Fruit fly (Drosophila melanogaster) whole organism, prepupa: ENCODE measurements around the gene Prosbeta4.
A peak's percentile ranks its signal among the peaks of the same experiment; 100 is the strongest.

Source experiments
- Blimp-1 ChIP-seq: fragments of 200-800 bp; sonication (Bioruptor generic); optimal IDR thresholded peaks from 3 replicates; lab custom pipeline; 2017; ENCODE audit warnings: missing biosample characterization, missing genetic modification characterization, mild to moderate bottlenecking, moderate library complexity, missing genetic modification reagents
- CG10669 ChIP-seq: fragments of 200-800 bp; sonication (Bioruptor generic); optimal IDR thresholded peaks from 3 replicates; lab custom pipeline; 2018; ENCODE audit warnings: missing biosample characterization, mild to moderate bottlenecking, missing genetic modification characterization, moderate library complexity
- CG11294 ChIP-seq: fragments of 200-800 bp; sonication (Bioruptor generic); IDR thresholded peaks from 2 replicates; pipeline ENCODE4 v1.3.6; 2022; ENCODE audit warnings: missing biosample characterization, missing genetic modification characterization
- CG11762 ChIP-seq: fragments of 200-800 bp; sonication (Bioruptor generic); optimal IDR thresholded peaks from 3 replicates; lab custom pipeline; 2016; ENCODE audit warnings: missing biosample characterization, missing genetic modification characterization; ENCODE audit not compliant: insufficient read depth
- CG1621 ChIP-seq: fragments of 200-800 bp; sonication (Bioruptor generic); optimal IDR thresholded peaks from 3 replicates; lab custom pipeline; 2018; ENCODE audit warnings: missing biosample characterization, mild to moderate bottlenecking, missing genetic modification characterization
- CG16779 ChIP-seq: fragments of 200-800 bp; sonication (Bioruptor generic); optimal IDR thresholded peaks from 3 replicates; lab custom pipeline; 2017; ENCODE audit warnings: missing biosample characterization, mild to moderate bottlenecking, missing genetic modification characterization
- CG31627 ChIP-seq: fragments of 200-800 bp; sonication (Bioruptor generic); optimal IDR thresholded peaks from 3 replicates; lab custom pipeline; 2016; ENCODE audit warnings: missing biosample characterization, missing genetic modification characterization
- CG32006 ChIP-seq: fragments of 200-800 bp; sonication (Bioruptor generic); optimal IDR thresholded peaks from 3 replicates; lab custom pipeline; 2017; ENCODE audit warnings: missing biosample characterization, mild to moderate bottlenecking, missing genetic modification characterization
- CG3919 ChIP-seq: fragments of 200-800 bp; sonication (Bioruptor generic); optimal IDR thresholded peaks from 3 replicates; lab custom pipeline; 2016; ENCODE audit warnings: missing biosample characterization, missing genetic modification characterization
- CG4318 ChIP-seq: fragments of 200-800 bp; sonication (Bioruptor generic); optimal IDR thresholded peaks from 3 replicates; lab custom pipeline; 2017; ENCODE audit warnings: missing biosample characterization, mild to moderate bottlenecking, missing genetic modification characterization
- CG6163 ChIP-seq: fragments of 200-800 bp; sonication (Bioruptor generic); IDR thresholded peaks from 3 replicates; pipeline ENCODE4 v1.3.6; 2022; ENCODE audit warnings: missing biosample characterization, missing genetic modification characterization
- CG6276 ChIP-seq: fragments of 200-800 bp; sonication (Bioruptor generic); optimal IDR thresholded peaks from 2 replicates; lab custom pipeline; 2017; ENCODE audit warnings: missing biosample characterization, mild to moderate bottlenecking, missing genetic modification characterization
- CG6808 ChIP-seq: fragments of 200-800 bp; sonication (Bioruptor generic); optimal IDR thresholded peaks from 3 replicates; lab custom pipeline; 2017; ENCODE audit warnings: missing biosample characterization, missing genetic modification characterization, mild to moderate bottlenecking, moderate library complexity, missing genetic modification reagents
- CG6854 ChIP-seq: fragments of 200-800 bp; sonication (Bioruptor generic); optimal IDR thresholded peaks from 2 replicates; lab custom pipeline; 2017; ENCODE audit warnings: missing biosample characterization, mild to moderate bottlenecking, missing genetic modification characterization
- CG7368 ChIP-seq: fragments of 200-800 bp; sonication (Bioruptor generic); optimal IDR thresholded peaks from 3 replicates; lab custom pipeline; 2016; ENCODE audit warnings: missing biosample characterization, missing genetic modification characterization
- CG8119 ChIP-seq: fragments of 200-800 bp; sonication (Bioruptor generic); IDR thresholded peaks from 3 replicates; pipeline ENCODE4 v1.3.6; 2022; ENCODE audit warnings: missing biosample characterization, missing genetic modification characterization
- CG8319 ChIP-seq: fragments of 200-800 bp; sonication (Bioruptor generic); optimal IDR thresholded peaks from 3 replicates; lab custom pipeline; 2016; ENCODE audit warnings: missing biosample characterization, missing genetic modification characterization
- CG8632 ChIP-seq: fragments of 200-800 bp; sonication (Bioruptor generic); optimal IDR thresholded peaks from 3 replicates; lab custom pipeline; 2016; ENCODE audit warnings: missing biosample characterization, missing genetic modification characterization
- CG9139 ChIP-seq: fragments of 200-800 bp; sonication (Bioruptor generic); optimal IDR thresholded peaks from 3 replicates; lab custom pipeline; 2017; ENCODE audit warnings: missing biosample characterization, mild to moderate bottlenecking, missing genetic modification characterization
- Eip75B ChIP-seq: fragments of 200-800 bp; sonication (Bioruptor generic); optimal IDR thresholded peaks from 3 replicates; lab custom pipeline; 2016; ENCODE audit warnings: missing biosample characterization, missing genetic modification characterization
- Eip78C ChIP-seq: fragments of 200-800 bp; sonication (Bioruptor generic); peaks from one replicate; lab custom pipeline; 2016; ENCODE audit warnings: missing biosample characterization, missing genetic modification characterization
- Eip93F ChIP-seq: fragments of 200-800 bp; sonication (Bioruptor generic); optimal IDR thresholded peaks from 2 replicates; lab custom pipeline; 2016; ENCODE audit warnings: missing biosample characterization, mild to moderate bottlenecking, missing genetic modification characterization
- Ets96B ChIP-seq: fragments of 200-800 bp; optimal IDR thresholded peaks from 2 replicates; lab custom pipeline; 2019; ENCODE audit warnings: missing biosample characterization, mild to moderate bottlenecking, missing genetic modification characterization, moderate library complexity
- Gug ChIP-seq: fragments of 200-800 bp; sonication (Bioruptor generic); IDR thresholded peaks from 2 replicates; pipeline ENCODE4 v1.3.6; 2022; ENCODE audit warnings: missing biosample characterization, missing genetic modification characterization
- Hr38 ChIP-seq: sonication (Bioruptor generic); optimal IDR thresholded peaks from 2 replicates; lab custom pipeline; 2016; ENCODE audit warnings: missing biosample characterization, missing genetic modification characterization
- Hr4 ChIP-seq: fragments of 200-800 bp; sonication (Bioruptor generic); optimal IDR thresholded peaks from 3 replicates; lab custom pipeline; 2016; ENCODE audit warnings: missing biosample characterization, missing genetic modification characterization
- Met ChIP-seq: fragments of 200-800 bp; sonication (Bioruptor generic); optimal IDR thresholded peaks from 3 replicates; lab custom pipeline; 2016; ENCODE audit warnings: missing biosample characterization, missing genetic modification characterization
- OdsH ChIP-seq: fragments of 200-800 bp; sonication (Bioruptor generic); optimal IDR thresholded peaks from 3 replicates; lab custom pipeline; 2016; ENCODE audit warnings: missing biosample characterization, missing genetic modification characterization
- Sox102F ChIP-seq: fragments of 200-800 bp; sonication (Bioruptor generic); optimal IDR thresholded peaks from 2 replicates; lab custom pipeline; 2016; ENCODE audit warnings: missing biosample characterization, mild to moderate bottlenecking, missing genetic modification characterization
- Sox15 ChIP-seq: fragments of 200-800 bp; sonication (Bioruptor generic); optimal IDR thresholded peaks from 3 replicates; lab custom pipeline; 2016; ENCODE audit warnings: missing biosample characterization, missing genetic modification characterization
- achi ChIP-seq: fragments of 200-800 bp; sonication (Bioruptor generic); optimal IDR thresholded peaks from 3 replicates; lab custom pipeline; 2016; ENCODE audit warnings: missing biosample characterization, missing genetic modification characterization
- acj6 ChIP-seq: fragments of 200-800 bp; sonication (Bioruptor generic); optimal IDR thresholded peaks from 3 replicates; lab custom pipeline; 2016; ENCODE audit warnings: missing biosample characterization, missing genetic modification characterization
- cyc ChIP-seq: fragments of 200-800 bp; sonication (Bioruptor generic); optimal IDR thresholded peaks from 3 replicates; lab custom pipeline; 2016; ENCODE audit warnings: missing biosample characterization, missing genetic modification characterization
- dsx ChIP-seq: fragments of 200-800 bp; optimal IDR thresholded peaks from 3 replicates; lab custom pipeline; 2019; ENCODE audit warnings: missing biosample characterization, mild to moderate bottlenecking, missing genetic modification characterization, moderate library complexity; ENCODE audit not compliant: poor library complexity, severe bottlenecking
- eg ChIP-seq: fragments of 200-800 bp; sonication (Bioruptor generic); IDR thresholded peaks from 3 replicates; pipeline ENCODE4 v1.3.6; 2022; ENCODE audit warnings: missing biosample characterization, missing genetic modification characterization
- esn ChIP-seq: fragments of 200-800 bp; sonication (Bioruptor generic); optimal IDR thresholded peaks from 2 replicates; lab custom pipeline; 2016; ENCODE audit warnings: missing biosample characterization, mild to moderate bottlenecking, missing genetic modification characterization, moderate library complexity
- fd59A ChIP-seq: fragments of 200-800 bp; sonication (Bioruptor generic); optimal IDR thresholded peaks from 2 replicates; lab custom pipeline; 2017; ENCODE audit warnings: missing biosample characterization, mild to moderate bottlenecking, missing genetic modification characterization, missing genetic modification reagents
- fkh ChIP-seq: fragments of 200-800 bp; sonication (Bioruptor generic); optimal IDR thresholded peaks from 3 replicates; lab custom pipeline; 2017; ENCODE audit warnings: missing biosample characterization, mild to moderate bottlenecking, missing genetic modification characterization, moderate library complexity
- lz ChIP-seq: fragments of 200-800 bp; sonication (Bioruptor generic); optimal IDR thresholded peaks from 3 replicates; lab custom pipeline; 2016; ENCODE audit warnings: missing biosample characterization, missing genetic modification characterization
- net ChIP-seq: fragments of 200-800 bp; sonication (Bioruptor generic); optimal IDR thresholded peaks from 3 replicates; lab custom pipeline; 2016; ENCODE audit warnings: missing biosample characterization, missing genetic modification characterization
- pdm3 ChIP-seq: fragments of 200-800 bp; sonication (Bioruptor generic); optimal IDR thresholded peaks from 3 replicates; lab custom pipeline; 2016; ENCODE audit warnings: missing biosample characterization, missing genetic modification characterization
- salr ChIP-seq, 2 experiments: fragments of 200-800 bp; sonication (Bioruptor generic); optimal IDR thresholded peaks; 3 replicates each; lab custom pipeline; 2016 to 2018; ENCODE audit warnings: missing biosample characterization in 2 of 2, missing genetic modification characterization in 2 of 2, mild to moderate bottlenecking in 1 of 2
- spab ChIP-seq: fragments of 200-800 bp; sonication (Bioruptor generic); optimal IDR thresholded peaks from 2 replicates; lab custom pipeline; 2017; ENCODE audit warnings: missing biosample characterization, mild to moderate bottlenecking, missing genetic modification characterization, missing genetic modification reagents
- ss ChIP-seq, 2 experiments: fragments of 200-800 bp; sonication (Bioruptor generic); optimal IDR thresholded peaks; 2 replicates in 1 of 2; 3 replicates in 1 of 2; lab custom pipeline; 2017 to 2018; ENCODE audit warnings: mild to moderate bottlenecking in 2 of 2, missing biosample characterization in 2 of 2, missing genetic modification characterization in 2 of 2, moderate library complexity in 1 of 2
- svp ChIP-seq: fragments of 200-800 bp; sonication (Bioruptor generic); peaks from one replicate; lab custom pipeline; 2016; ENCODE audit warnings: missing biosample characterization, missing genetic modification characterization
- topi ChIP-seq: fragments of 200-800 bp; sonication (Bioruptor generic); optimal IDR thresholded peaks from 3 replicates; lab custom pipeline; 2016; ENCODE audit warnings: missing biosample characterization, missing genetic modification characterization
- vri ChIP-seq: fragments of 200-800 bp; sonication (Bioruptor generic); optimal IDR thresholded peaks from 3 replicates; lab custom pipeline; 2016; ENCODE audit warnings: missing biosample characterization, mild to moderate bottlenecking, missing genetic modification characterization

Prosbeta4 gene

DNA sequence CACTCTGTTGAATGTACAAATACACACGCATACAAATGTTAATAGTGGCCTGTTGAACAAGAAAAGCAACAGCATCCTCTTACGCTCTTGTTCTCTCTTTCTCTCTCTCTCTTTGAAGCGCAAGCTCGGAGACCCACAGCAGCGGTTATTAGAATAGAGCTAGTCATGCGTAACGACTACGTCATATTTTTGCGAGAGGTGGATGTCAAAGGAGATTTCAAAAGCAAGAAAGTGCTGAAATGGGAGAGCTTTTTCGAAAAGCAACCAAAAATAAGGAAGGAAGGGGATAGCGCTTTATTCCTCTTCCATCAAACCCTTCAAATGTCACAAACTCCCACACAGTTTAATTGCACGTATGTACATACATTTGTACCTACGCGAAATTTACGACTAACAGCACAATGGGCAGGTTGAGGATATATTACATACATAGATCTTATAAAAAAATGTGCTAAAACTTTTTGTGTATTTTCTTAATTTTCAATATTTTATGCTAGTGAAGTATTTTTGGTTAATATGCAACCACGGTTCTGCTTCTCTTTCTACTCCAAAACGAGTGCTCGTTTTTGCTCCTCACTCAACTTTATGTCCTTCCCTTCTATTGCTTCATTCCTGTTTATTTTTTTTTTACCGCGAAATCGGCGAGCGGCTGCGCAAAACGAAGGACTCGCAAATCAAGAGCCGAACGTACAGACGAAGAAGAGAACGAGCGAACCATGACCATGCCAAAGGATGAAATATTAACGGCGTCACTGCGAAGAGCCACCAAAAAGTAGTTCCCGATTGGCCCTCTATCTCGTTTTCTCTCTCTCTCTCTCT lies 41.9 kb downstream of the Prosbeta4 start (continued):
- TF ChIP-seq eg: no peak
- peak; percentile 11 for TF ChIP-seq Eip75B
- TF ChIP-seq Hr4: peak; percentile 39
- peak; percentile 20 for TF ChIP-seq CG6276 (GFP tag; lab: Kevin White, UChicago)
- peak; percentile 59 for TF ChIP-seq CG9139 (GFP tag; lab: Kevin White, UChicago)
- TF ChIP-seq acj6 (GFP tag; lab: Kevin White, UChicago): peak; percentile 58
- 0 out of 3 replicates have a peak, but pooled peaks have one; percentile 32 for TF ChIP-seq CG8119 (GFP tag; lab: Robert Waterston, UW)
- TF ChIP-seq OdsH (GFP tag; lab: Kevin White, UChicago): peak; percentile 64
- TF ChIP-seq CG16779 (tag; lab: Kevin White, UChicago): peak; percentile 6
- peak; percentile 49 for TF ChIP-seq cyc
- no peak for TF ChIP-seq fkh (GFP tag; lab: Kevin White, UChicago)
- peak; percentile 42 for TF ChIP-seq fd59A (GFP tag; lab: Kevin White, UChicago)
- TF ChIP-seq pdm3 (GFP tag; lab: Kevin White, UChicago): peak; percentile 54
- TF ChIP-seq CG11294 (GFP tag; lab: Robert Waterston, UW): no peak
- no peak for TF ChIP-seq Gug (GFP tag; lab: Robert Waterston, UW)
- peak; percentile 25; the same call in 1 of the 3 replicates for TF ChIP-seq CG6163 (GFP tag; lab: Robert Waterston, UW)
- peak; percentile 72 for TF ChIP-seq esn (GFP tag; lab: Kevin White, UChicago)
- TF ChIP-seq Sox102F (GFP tag; lab: Kevin White, UChicago): peak; percentile 72
- TF ChIP-seq CG6808 (GFP tag; lab: Kevin White, UChicago): peak; percentile 2
- peak; percentile 43 for TF ChIP-seq achi (GFP tag; lab: Kevin White, UChicago)
- peak; percentile 73 for TF ChIP-seq CG32006 (GFP tag; lab: Kevin White, UChicago)
- TF ChIP-seq CG31627 (GFP tag; lab: Kevin White, UChicago): peak; percentile 51
- no peak for TF ChIP-seq spab
- TF ChIP-seq CG1621 (tag; lab: Kevin White, UChicago): no peak
- no peak for TF ChIP-seq CG8319
- TF ChIP-seq CG8632 (GFP tag; lab: Kevin White, UChicago): peak; percentile 52
- TF ChIP-seq Hr38 (GFP tag; lab: Kevin White, UChicago): no peak
- peak; percentile 10 to 55 for TF ChIP-seq salr (GFP tag; optimal IDR thresholded peaks at IDR 0.05; lab: Kevin White, UChicago)
- no peak for TF ChIP-seq CG10669
- no peak for TF ChIP-seq dsx (GFP tag; lab: Kevin White, UChicago)
- peak; percentile 61 for TF ChIP-seq lz
- TF ChIP-seq CG3919 (GFP tag; lab: Kevin White, UChicago): peak; percentile 63
- TF ChIP-seq ss (GFP tag; optimal IDR thresholded peaks at IDR 0.05; lab: Kevin White, UChicago): peak; percentile 39 to 42
- TF ChIP-seq vri (GFP tag; lab: Kevin White, UChicago): peak; percentile 58
- no peak for TF ChIP-seq Eip93F
- peak; percentile 44 for TF ChIP-seq Met (GFP tag; lab: Kevin White, UChicago)
- TF ChIP-seq CG7368 (GFP tag; lab: Kevin White, UChicago): peak; percentile 28
- TF ChIP-seq Sox15: peak; percentile 2
- TF ChIP-seq topi (GFP tag; lab: Kevin White, UChicago): peak; percentile 68
- peak; percentile 93 for TF ChIP-seq Eip78C

DNA sequence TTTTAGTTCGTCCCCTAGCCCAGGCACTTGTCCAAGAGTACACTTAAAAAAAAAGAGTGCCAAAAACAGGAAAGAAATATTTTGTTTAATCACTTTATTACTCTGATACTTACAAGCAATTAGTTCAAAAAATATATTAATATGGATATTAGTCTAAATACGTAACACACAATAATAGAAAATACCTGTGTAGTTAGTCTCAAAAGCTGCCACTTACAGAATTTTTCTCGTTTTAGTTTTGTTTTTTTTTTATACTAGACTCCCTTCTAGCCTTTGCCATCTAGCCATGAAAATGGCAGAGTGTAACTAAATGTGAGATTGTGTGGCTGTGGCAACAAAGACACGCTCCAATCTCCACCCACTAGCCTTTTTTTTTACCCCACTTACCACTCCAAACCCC lies 44.1 kb downstream of the Prosbeta4 start:
- no peak for TF ChIP-seq Met (GFP tag; lab: Kevin White, UChicago)
- no peak for TF ChIP-seq Blimp-1 (GFP tag; lab: Kevin White, UChicago)
- TF ChIP-seq eg: 0 out of 3 replicates have a peak, but pooled peaks have one; percentile 13
- no peak for TF ChIP-seq lz
- no peak for TF ChIP-seq svp (GFP tag; lab: Kevin White, UChicago)
- peak; percentile 72 for TF ChIP-seq pdm3 (GFP tag; lab: Kevin White, UChicago)
- peak; percentile 65 for TF ChIP-seq fd59A (GFP tag; lab: Kevin White, UChicago)
- 0 out of 2 replicates have a peak, but pooled peaks have one; percentile 14 for TF ChIP-seq CG11294 (GFP tag; lab: Robert Waterston, UW)
- TF ChIP-seq CG4318 (GFP tag; lab: Kevin White, UChicago): peak; percentile 65
- peak; percentile 62 for TF ChIP-seq spab
- peak; percentile 87 for TF ChIP-seq CG32006 (GFP tag; lab: Kevin White, UChicago)
- peak; percentile 77 for TF ChIP-seq CG3919 (GFP tag; lab: Kevin White, UChicago)
- peak; percentile 48 for TF ChIP-seq CG10669
- peak; percentile 94 for TF ChIP-seq Eip78C
- TF ChIP-seq Ets96B: peak; percentile 68
- no peak for TF ChIP-seq Sox15
- TF ChIP-seq CG6854 (GFP tag; lab: Kevin White, UChicago): no peak
- TF ChIP-seq net (GFP tag; lab: Kevin White, UChicago): peak; percentile 71
- TF ChIP-seq Hr4: peak; percentile 77
- peak; percentile 63 for TF ChIP-seq OdsH (GFP tag; lab: Kevin White, UChicago)
- TF ChIP-seq CG16779 (tag; lab: Kevin White, UChicago): peak; percentile 60
- peak; percentile 24 for TF ChIP-seq CG11762 (GFP tag; lab: Kevin White, UChicago)
